Fruit fly (Drosophila melanogaster): ENCODE data around the gene CG14985.

- TF ChIP-seq CG7101 (tag; optimal IDR thresholded peaks at IDR 0.05) (no peak), kay (GFP tag; ENCODE audit: borderline replicate concordance) (no peak), tj (GFP tag; optimal IDR thresholded peaks at IDR 0.05) (no peak), CG33017 (tag; optimal IDR thresholded peaks at IDR 0.05) (no peak), Mnt (GFP tag; optimal IDR thresholded peaks at IDR 0.05) (no peak)
Observed at dm6 chr3L:3963979-3964378, 39.3 kb upstream of the CG14985 start.

Measured in whole organism, adult.